Worm (Caenorhabditis elegans) whole organism, L4 larva: ENCODE measurements around the gene C16C8.11.

Experiments
- T26A8.4 ChIP-seq: fragments of 200-800 bp; sonication (Bioruptor generic); IDR thresholded peaks from 2 replicates; pipeline ENCODE4 v1.3.6; 2022; ENCODE audit warnings: missing genetic modification characterization, missing compliant biosample characterization
- jun-1 ChIP-seq: fragments of 150-350 bp; optimal IDR thresholded peaks from 2 replicates; lab custom pipeline; 2014; ENCODE audit warnings: missing biosample characterization, missing genetic modification reagents, missing genetic modification characterization
- nhr-237 ChIP-seq: sonication (generic microtip); optimal IDR thresholded peaks from 2 replicates; lab custom pipeline; 2017; ENCODE audit warnings: missing biosample characterization, missing genetic modification characterization
- nhr-28 ChIP-seq: fragments of 150-350 bp; optimal IDR thresholded peaks from 2 replicates; lab custom pipeline; 2014; ENCODE audit warnings: missing biosample characterization, missing genetic modification characterization
- ztf-11 ChIP-seq: fragments of 150-350 bp; optimal IDR thresholded peaks from 2 replicates; lab custom pipeline; 2014; ENCODE audit warnings: missing biosample characterization, missing genetic modification characterization

- no peak for TF ChIP-seq jun-1 (tag; lab: Kevin White, UChicago)
- no peak for TF ChIP-seq ztf-11 (tag; lab: Kevin White, UChicago)
- TF ChIP-seq nhr-237 (tag; lab: Kevin White, UChicago) = no peak
- TF ChIP-seq T26A8.4 (GFP tag; lab: Robert Waterston, UW) = no peak
- TF ChIP-seq nhr-28 (tag; lab: Kevin White, UChicago) = no peak
Measured at ce11 chrII:3444280-3444679, 9.2 kb upstream of the C16C8.11 start, which contains the start of gene C16C8.4.
